Worm (Caenorhabditis elegans): Measurements from ENCODE around the gene ceh-23.

- TF ChIP-seq W03F9.2 (tag; optimal IDR thresholded peaks at IDR 0.05) (no peak), him-1 (tag; optimal IDR thresholded peaks at IDR 0.05) (no peak), dao-5 (tag; optimal IDR thresholded peaks at IDR 0.05) (no peak)
Observed at ce11 chrIII:7809033-7809432, 30.4 kb upstream of the ceh-23 start.
